Fruit fly (Drosophila melanogaster) whole organism, embryonic: Measurements from ENCODE around the gene CG1632.

Experiments
- B-H2 ChIP-seq: fragments of 200-800 bp; sonication (Bioruptor generic); optimal IDR thresholded peaks from 2 replicates; lab custom pipeline; 2018; ENCODE audit warnings: missing biosample characterization, mild to moderate bottlenecking, missing genetic modification characterization
- Dbx ChIP-seq: fragments of 200-800 bp; sonication (Bioruptor generic); IDR thresholded peaks from 3 replicates; pipeline ENCODE4 v1.3.6; 2022; ENCODE audit warnings: missing biosample characterization, missing genetic modification characterization
- ftz-f1 ChIP-seq: fragments of 200-800 bp; sonication (Bioruptor generic); optimal IDR thresholded peaks from 2 replicates; lab custom pipeline; 2016; ENCODE audit warnings: missing biosample characterization, missing genetic modification characterization
- knrl ChIP-seq: fragments of 200-800 bp; sonication (Bioruptor generic); IDR thresholded peaks from 3 replicates; pipeline ENCODE4 v1.3.6; 2022; ENCODE audit warnings: missing biosample characterization, missing genetic modification characterization; ENCODE audit not compliant: partially characterized antibody
- peb ChIP-seq: fragments of 200-800 bp; sonication (Bioruptor generic); IDR thresholded peaks from 2 replicates; pipeline ENCODE4 v1.3.6; 2022; ENCODE audit warnings: missing biosample characterization, missing genetic modification characterization

DNA sequence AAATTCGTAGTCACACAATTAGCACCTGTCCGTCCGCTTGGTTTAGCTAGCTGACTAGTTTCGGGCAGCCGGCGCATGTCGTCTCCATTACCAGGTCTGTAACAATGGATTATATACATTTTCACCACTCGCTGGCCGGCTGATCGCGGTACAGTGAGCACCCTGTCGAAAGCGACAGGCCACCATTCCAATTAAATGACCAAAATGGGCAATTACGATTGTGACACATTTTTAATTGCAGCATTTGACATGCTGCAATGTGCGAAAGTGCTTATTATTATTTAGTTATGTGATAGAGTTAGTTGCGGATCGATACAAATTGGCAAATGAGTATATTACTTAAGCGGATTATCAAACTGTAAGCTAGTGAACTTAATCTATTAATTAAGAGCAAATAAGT lies 10.8 kb downstream of the CG1632 start:
- TF ChIP-seq B-H2 (GFP tag; lab: Kevin White, UChicago) (no peak), peb (GFP tag; lab: Robert Waterston, UW) (no peak), Dbx (GFP tag; lab: Robert Waterston, UW) (no peak), ftz-f1 (GFP tag; lab: Kevin White, UChicago) (no peak), knrl (GFP tag; lab: Robert Waterston, UW) (no peak)
